Worm (Caenorhabditis elegans) whole organism, early embryonic: ENCODE data around the gene unc-25.

ENCODE experiments used
- ama-1 ChIP-seq: fragments of 150-350 bp; optimal IDR thresholded peaks from 2 replicates; lab custom pipeline; 2014
- ets-7 ChIP-seq: sonication (generic microtip); optimal IDR thresholded peaks from 2 replicates; lab custom pipeline; 2016; ENCODE audit warnings: missing genotype, missing genetic modification characterization, missing compliant biosample characterization
- hmbx-1 ChIP-seq: sonication (generic microtip); optimal IDR thresholded peaks from 2 replicates; lab custom pipeline; 2016; ENCODE audit warnings: mild to moderate bottlenecking, missing genetic modification characterization, missing compliant biosample characterization
- hmg-4 ChIP-seq: fragments of 200-800 bp; sonication (Bioruptor generic); optimal IDR thresholded peaks from 2 replicates; lab custom pipeline; 2018; ENCODE audit warnings: mild to moderate bottlenecking, missing genetic modification characterization, missing compliant biosample characterization

- TF ChIP-seq ets-7 (tag; lab: Kevin White, UChicago) = no peak
- TF ChIP-seq hmg-4 (GFP tag; lab: Kevin White, UChicago) = no peak
- no peak for TF ChIP-seq ama-1 (lab: Kevin White, UChicago)
- no peak for TF ChIP-seq hmbx-1 (tag; lab: Kevin White, UChicago)
These were observed 38.3 kb downstream of the unc-25 start, which contains the start of gene ZK1010.4 for ce11 chrIII:12980770-12981169.
